Worm (Caenorhabditis elegans) whole organism, mixed stage, embryonic: Measurements from ENCODE around the gene slc-17.4.

Source experiments
- elt-1 ChIP-seq: sonication (generic microtip); optimal IDR thresholded peaks from 2 replicates; lab custom pipeline; 2017; ENCODE audit warnings: missing genetic modification characterization, mild to moderate bottlenecking, missing compliant biosample characterization, antibody characterized with exemption, moderate library complexity, borderline replicate concordance; ENCODE audit not compliant: insufficient read depth
- lin-13 ChIP-seq: fragments of 150-350 bp; optimal IDR thresholded peaks from 2 replicates; lab custom pipeline; 2014; ENCODE audit warnings: missing biosample characterization, missing genetic modification characterization
- mep-1 ChIP-seq: fragments of 150-350 bp; optimal IDR thresholded peaks from 2 replicates; lab custom pipeline; 2017; ENCODE audit warnings: missing biosample characterization, missing genetic modification reagents, missing genetic modification characterization, inconsistent platforms
- mls-2 ChIP-seq: sonication (generic microtip); optimal IDR thresholded peaks from 2 replicates; lab custom pipeline; 2016; ENCODE audit warnings: mild to moderate bottlenecking, missing genetic modification characterization, moderate library complexity, missing compliant biosample characterization
- nhr-28 ChIP-seq: fragments of 150-350 bp; optimal IDR thresholded peaks from 2 replicates; lab custom pipeline; 2014; ENCODE audit warnings: missing biosample characterization, missing genetic modification characterization
- snpc-4 ChIP-seq: fragments of 150-350 bp; optimal IDR thresholded peaks from 2 replicates; lab custom pipeline; 2014; ENCODE audit warnings: missing biosample characterization, missing genetic modification characterization

DNA sequence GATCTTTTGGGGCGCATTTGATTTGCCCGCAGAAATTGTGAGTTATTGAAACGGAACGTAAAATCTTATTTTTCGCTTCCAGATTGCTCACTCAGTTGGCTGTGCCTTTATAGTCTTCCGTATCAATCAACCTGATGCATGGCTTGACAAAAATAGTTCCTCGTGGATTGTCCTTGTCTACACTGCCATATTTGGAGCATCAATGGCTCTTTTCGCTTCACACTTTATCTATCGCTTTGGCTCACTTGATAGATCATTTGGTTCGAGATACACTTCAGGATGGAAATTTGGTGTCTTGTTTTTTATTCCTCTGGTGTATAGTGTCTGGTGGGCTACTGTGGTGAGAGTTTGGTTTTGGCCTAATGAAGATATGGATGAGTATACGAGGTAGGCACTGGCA, 25.8 kb downstream of the slc-17.4 start:
- TF ChIP-seq mls-2 (no peak), nhr-28 (tag; lab: Kevin White, UChicago) (no peak), mep-1 (tag; lab: Kevin White, UChicago) (no peak), elt-1 (tag; lab: Kevin White, UChicago) (no peak), lin-13 (tag; lab: Kevin White, UChicago) (no peak), snpc-4 (tag; lab: Kevin White, UChicago) (no peak)
